Fruit fly (Drosophila melanogaster) whole organism, prepupa: ENCODE data around the gene numb.

ENCODE experiments used
- CG10631 ChIP-seq: fragments of 200-800 bp; sonication (Bioruptor generic); optimal IDR thresholded peaks from 2 replicates; lab custom pipeline; 2016; ENCODE audit warnings: missing biosample characterization, missing genetic modification characterization
- CG11294 ChIP-seq: fragments of 200-800 bp; sonication (Bioruptor generic); IDR thresholded peaks from 2 replicates; pipeline ENCODE4 v1.3.6; 2022; ENCODE audit warnings: missing biosample characterization, missing genetic modification characterization
- CG15336 ChIP-seq: fragments of 200-800 bp; sonication (Bioruptor generic); IDR thresholded peaks from 2 replicates; pipeline ENCODE4 v1.3.6; 2022; ENCODE audit warnings: missing biosample characterization, missing genetic modification characterization
- CG3032 ChIP-seq: fragments of 200-800 bp; optimal IDR thresholded peaks from 2 replicates; lab custom pipeline; 2019; ENCODE audit warnings: missing biosample characterization, mild to moderate bottlenecking, missing genetic modification characterization, moderate library complexity
- CG31627 ChIP-seq: fragments of 200-800 bp; sonication (Bioruptor generic); optimal IDR thresholded peaks from 3 replicates; lab custom pipeline; 2016; ENCODE audit warnings: missing biosample characterization, missing genetic modification characterization
- CG34406 ChIP-seq: fragments of 200-800 bp; sonication (Bioruptor generic); optimal IDR thresholded peaks from 3 replicates; lab custom pipeline; 2016; ENCODE audit warnings: missing biosample characterization, missing genetic modification characterization
- CG3919 ChIP-seq: fragments of 200-800 bp; sonication (Bioruptor generic); optimal IDR thresholded peaks from 3 replicates; lab custom pipeline; 2016; ENCODE audit warnings: missing biosample characterization, missing genetic modification characterization
- CG4318 ChIP-seq: fragments of 200-800 bp; sonication (Bioruptor generic); optimal IDR thresholded peaks from 3 replicates; lab custom pipeline; 2017; ENCODE audit warnings: missing biosample characterization, mild to moderate bottlenecking, missing genetic modification characterization
- CG6163 ChIP-seq: fragments of 200-800 bp; sonication (Bioruptor generic); IDR thresholded peaks from 3 replicates; pipeline ENCODE4 v1.3.6; 2022; ENCODE audit warnings: missing biosample characterization, missing genetic modification characterization
- CG6276 ChIP-seq: fragments of 200-800 bp; sonication (Bioruptor generic); optimal IDR thresholded peaks from 2 replicates; lab custom pipeline; 2017; ENCODE audit warnings: missing biosample characterization, mild to moderate bottlenecking, missing genetic modification characterization
- CG6792 ChIP-seq: fragments of 200-800 bp; sonication (Bioruptor generic); optimal IDR thresholded peaks from 3 replicates; lab custom pipeline; 2016; ENCODE audit warnings: missing biosample characterization, missing genetic modification characterization
- CG6808 ChIP-seq: fragments of 200-800 bp; sonication (Bioruptor generic); optimal IDR thresholded peaks from 3 replicates; lab custom pipeline; 2017; ENCODE audit warnings: missing biosample characterization, missing genetic modification characterization, mild to moderate bottlenecking, moderate library complexity, missing genetic modification reagents
- CG6854 ChIP-seq: fragments of 200-800 bp; sonication (Bioruptor generic); optimal IDR thresholded peaks from 2 replicates; lab custom pipeline; 2017; ENCODE audit warnings: missing biosample characterization, mild to moderate bottlenecking, missing genetic modification characterization
- CG8119 ChIP-seq: fragments of 200-800 bp; sonication (Bioruptor generic); IDR thresholded peaks from 3 replicates; pipeline ENCODE4 v1.3.6; 2022; ENCODE audit warnings: missing biosample characterization, missing genetic modification characterization
- CG8319 ChIP-seq: fragments of 200-800 bp; sonication (Bioruptor generic); optimal IDR thresholded peaks from 3 replicates; lab custom pipeline; 2016; ENCODE audit warnings: missing biosample characterization, missing genetic modification characterization
- CG8632 ChIP-seq: fragments of 200-800 bp; sonication (Bioruptor generic); optimal IDR thresholded peaks from 3 replicates; lab custom pipeline; 2016; ENCODE audit warnings: missing biosample characterization, missing genetic modification characterization
- CG9139 ChIP-seq: fragments of 200-800 bp; sonication (Bioruptor generic); optimal IDR thresholded peaks from 3 replicates; lab custom pipeline; 2017; ENCODE audit warnings: missing biosample characterization, mild to moderate bottlenecking, missing genetic modification characterization
- Eip75B ChIP-seq: fragments of 200-800 bp; sonication (Bioruptor generic); optimal IDR thresholded peaks from 3 replicates; lab custom pipeline; 2016; ENCODE audit warnings: missing biosample characterization, missing genetic modification characterization
- Eip78C ChIP-seq: fragments of 200-800 bp; sonication (Bioruptor generic); peaks from one replicate; lab custom pipeline; 2016; ENCODE audit warnings: missing biosample characterization, missing genetic modification characterization
- Eip93F ChIP-seq: fragments of 200-800 bp; sonication (Bioruptor generic); optimal IDR thresholded peaks from 2 replicates; lab custom pipeline; 2016; ENCODE audit warnings: missing biosample characterization, mild to moderate bottlenecking, missing genetic modification characterization
- Ets21C ChIP-seq: fragments of 200-800 bp; sonication (Bioruptor generic); optimal IDR thresholded peaks from 3 replicates; lab custom pipeline; 2016; ENCODE audit warnings: missing biosample characterization, missing genetic modification characterization
- Gug ChIP-seq: fragments of 200-800 bp; sonication (Bioruptor generic); IDR thresholded peaks from 2 replicates; pipeline ENCODE4 v1.3.6; 2022; ENCODE audit warnings: missing biosample characterization, missing genetic modification characterization
- Hr39 ChIP-seq: fragments of 200-800 bp; sonication (Bioruptor generic); optimal IDR thresholded peaks from 2 replicates; lab custom pipeline; 2016; ENCODE audit warnings: missing biosample characterization, missing genetic modification characterization
- Hr4 ChIP-seq: fragments of 200-800 bp; sonication (Bioruptor generic); optimal IDR thresholded peaks from 3 replicates; lab custom pipeline; 2016; ENCODE audit warnings: missing biosample characterization, missing genetic modification characterization
- Met ChIP-seq: fragments of 200-800 bp; sonication (Bioruptor generic); optimal IDR thresholded peaks from 3 replicates; lab custom pipeline; 2016; ENCODE audit warnings: missing biosample characterization, missing genetic modification characterization
- Smox ChIP-seq: fragments of 200-800 bp; sonication (Bioruptor generic); optimal IDR thresholded peaks from 3 replicates; lab custom pipeline; 2016; ENCODE audit warnings: missing biosample characterization, missing genetic modification characterization
- Sox102F ChIP-seq: fragments of 200-800 bp; sonication (Bioruptor generic); optimal IDR thresholded peaks from 2 replicates; lab custom pipeline; 2016; ENCODE audit warnings: missing biosample characterization, mild to moderate bottlenecking, missing genetic modification characterization
- Sox15 ChIP-seq: fragments of 200-800 bp; sonication (Bioruptor generic); optimal IDR thresholded peaks from 3 replicates; lab custom pipeline; 2016; ENCODE audit warnings: missing biosample characterization, missing genetic modification characterization
- achi ChIP-seq: fragments of 200-800 bp; sonication (Bioruptor generic); optimal IDR thresholded peaks from 3 replicates; lab custom pipeline; 2016; ENCODE audit warnings: missing biosample characterization, missing genetic modification characterization
- acj6 ChIP-seq: fragments of 200-800 bp; sonication (Bioruptor generic); optimal IDR thresholded peaks from 3 replicates; lab custom pipeline; 2016; ENCODE audit warnings: missing biosample characterization, missing genetic modification characterization
- cyc ChIP-seq: fragments of 200-800 bp; sonication (Bioruptor generic); optimal IDR thresholded peaks from 3 replicates; lab custom pipeline; 2016; ENCODE audit warnings: missing biosample characterization, missing genetic modification characterization
- dac ChIP-seq: fragments of 200-800 bp; sonication (Bioruptor generic); optimal IDR thresholded peaks from 2 replicates; lab custom pipeline; 2017; ENCODE audit warnings: missing biosample characterization, mild to moderate bottlenecking, missing genetic modification characterization
- dsx ChIP-seq: fragments of 200-800 bp; optimal IDR thresholded peaks from 3 replicates; lab custom pipeline; 2019; ENCODE audit warnings: missing biosample characterization, mild to moderate bottlenecking, missing genetic modification characterization, moderate library complexity; ENCODE audit not compliant: poor library complexity, severe bottlenecking
- eg ChIP-seq: fragments of 200-800 bp; sonication (Bioruptor generic); IDR thresholded peaks from 3 replicates; pipeline ENCODE4 v1.3.6; 2022; ENCODE audit warnings: missing biosample characterization, missing genetic modification characterization
- fkh ChIP-seq: fragments of 200-800 bp; sonication (Bioruptor generic); optimal IDR thresholded peaks from 3 replicates; lab custom pipeline; 2017; ENCODE audit warnings: missing biosample characterization, mild to moderate bottlenecking, missing genetic modification characterization, moderate library complexity
- lz ChIP-seq: fragments of 200-800 bp; sonication (Bioruptor generic); optimal IDR thresholded peaks from 3 replicates; lab custom pipeline; 2016; ENCODE audit warnings: missing biosample characterization, missing genetic modification characterization
- net ChIP-seq: fragments of 200-800 bp; sonication (Bioruptor generic); optimal IDR thresholded peaks from 3 replicates; lab custom pipeline; 2016; ENCODE audit warnings: missing biosample characterization, missing genetic modification characterization
- pdm3 ChIP-seq: fragments of 200-800 bp; sonication (Bioruptor generic); optimal IDR thresholded peaks from 3 replicates; lab custom pipeline; 2016; ENCODE audit warnings: missing biosample characterization, missing genetic modification characterization
- svp ChIP-seq: fragments of 200-800 bp; sonication (Bioruptor generic); peaks from one replicate; lab custom pipeline; 2016; ENCODE audit warnings: missing biosample characterization, missing genetic modification characterization
- topi ChIP-seq: fragments of 200-800 bp; sonication (Bioruptor generic); optimal IDR thresholded peaks from 3 replicates; lab custom pipeline; 2016; ENCODE audit warnings: missing biosample characterization, missing genetic modification characterization
- vri ChIP-seq: fragments of 200-800 bp; sonication (Bioruptor generic); optimal IDR thresholded peaks from 3 replicates; lab custom pipeline; 2016; ENCODE audit warnings: missing biosample characterization, mild to moderate bottlenecking, missing genetic modification characterization

numb gene

dm6 chr2L:9459372-9460091, 22.3 kb downstream of the numb start:
- TF ChIP-seq fkh (peak; percentile 8), vri (peak; percentile 77), Eip93F (peak; percentile 13), svp (GFP tag; lab: Kevin White, UChicago) (peak; percentile 78), CG4318 (GFP tag; lab: Kevin White, UChicago) (no peak), CG6854 (GFP tag; lab: Kevin White, UChicago) (no peak), Met (GFP tag; lab: Kevin White, UChicago) (no peak), pdm3 (GFP tag; lab: Kevin White, UChicago) (no peak)

- TF ChIP-seq Hr4 (GFP tag; lab: Kevin White, UChicago) (no peak), Smox (no peak), achi (GFP tag; lab: Kevin White, UChicago) (no peak), CG3032 (tag; lab: Kevin White, UChicago) (no peak), CG34406 (GFP tag; lab: Kevin White, UChicago) (no peak), Eip75B (GFP tag; lab: Kevin White, UChicago) (no peak), CG15336 (GFP tag; lab: Robert Waterston, UW) (no peak), fkh (no peak), CG9139 (no peak), topi (no peak)
These were observed 22.8 kb downstream of the numb start for dm6 chr2L:9460092-9460473.

- TF ChIP-seq Ets21C, result no peak
- TF ChIP-seq svp (GFP tag; lab: Kevin White, UChicago), result peak; percentile 1
- no peak for TF ChIP-seq Met (GFP tag; lab: Kevin White, UChicago)
- no peak for TF ChIP-seq net
These were observed 27.3 kb downstream of the numb start for dm6 chr2L:9464455-9465063.

- TF ChIP-seq lz (no peak), acj6 (GFP tag; lab: Kevin White, UChicago) (no peak), dac (no peak), dsx (GFP tag; lab: Kevin White, UChicago) (no peak), achi (GFP tag; lab: Kevin White, UChicago) (no peak), Smox (no peak), CG6792 (no peak), cyc (GFP tag; lab: Kevin White, UChicago) (no peak), CG10631 (no peak), Hr39 (GFP tag; lab: Kevin White, UChicago) (no peak), CG3032 (tag; lab: Kevin White, UChicago) (no peak), CG6808 (GFP tag; lab: Kevin White, UChicago) (no peak), Sox15 (no peak), CG4318 (GFP tag; lab: Kevin White, UChicago) (no peak), CG11294 (GFP tag; lab: Robert Waterston, UW) (no peak)
These were observed 30.1 kb downstream of the numb start for dm6 chr2L:9467392-9467791.

- TF ChIP-seq CG3919 (GFP tag; lab: Kevin White, UChicago) (peak; percentile 32), dac (no peak), topi (no peak), CG3032 (tag; lab: Kevin White, UChicago) (no peak), CG8119 (no peak; the same call in 2 of the 3 replicates), CG4318 (GFP tag; lab: Kevin White, UChicago) (no peak), CG9139 (no peak), CG10631 (peak; percentile 29), Eip75B (GFP tag; lab: Kevin White, UChicago) (no peak), eg (no peak), Hr4 (GFP tag; lab: Kevin White, UChicago) (peak; percentile 22), Gug (GFP tag; lab: Robert Waterston, UW) (no peak), CG11294 (GFP tag; lab: Robert Waterston, UW) (no peak), CG8319 (no peak), Eip78C (GFP tag; lab: Kevin White, UChicago) (peak; percentile 81), CG6163 (no peak), CG8632 (GFP tag; lab: Kevin White, UChicago) (no peak), CG34406 (GFP tag; lab: Kevin White, UChicago) (no peak), CG31627 (peak; percentile 17), Sox102F (GFP tag; lab: Kevin White, UChicago) (peak; percentile 4), CG15336 (GFP tag; lab: Robert Waterston, UW) (0 out of 2 replicates have a peak, but pooled peaks have one; percentile 23), vri (no peak), CG6792 (no peak), achi (GFP tag; lab: Kevin White, UChicago) (peak; percentile 3), svp (GFP tag; lab: Kevin White, UChicago) (peak; percentile 43), CG6276 (GFP tag; lab: Kevin White, UChicago) (no peak), fkh (no peak)
These were observed 50.2 kb downstream of the numb start for dm6 chr2L:9487468-9487867.
